Fruit fly (Drosophila melanogaster): Measurements from ENCODE around the gene Osi11.

DNA sequence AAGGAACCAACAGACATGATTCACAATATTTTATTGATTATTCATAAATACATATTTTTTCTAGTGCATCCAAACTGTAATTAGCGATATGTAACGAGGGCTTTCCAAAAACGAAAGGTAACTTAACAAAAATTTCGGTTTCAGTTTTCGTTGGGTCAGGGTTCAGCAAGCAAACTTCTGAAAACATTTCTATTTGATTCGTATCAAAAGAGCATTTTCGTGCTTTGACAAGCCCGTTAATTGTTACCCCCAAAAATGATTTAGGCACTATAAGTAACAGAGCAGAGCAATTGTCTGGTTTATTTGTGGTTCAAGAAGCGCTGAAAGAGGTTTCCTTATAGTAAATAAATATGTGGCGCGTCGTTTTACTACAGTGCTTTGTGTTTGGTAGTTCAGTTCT, 2.7 kb downstream of the Osi11 start, which contains the start of gene Osi10b:
- TF ChIP-seq sv (GFP tag; optimal IDR thresholded peaks at IDR 0.05) (no peak), Mio (GFP tag; optimal IDR thresholded peaks at IDR 0.05) (no peak), Dif (GFP tag; optimal IDR thresholded peaks at IDR 0.05; ENCODE audit: partially characterized antibody) (no peak), dsf (GFP tag; optimal IDR thresholded peaks at IDR 0.05; ENCODE audit: borderline replicate concordance) (no peak), Myc (optimal IDR thresholded peaks at IDR 0.05) (no peak)

All from whole organism, wandering third instar larva.